Fruit fly (Drosophila melanogaster): Measurements from ENCODE around the gene CG43220.

The CG43220 gene

dm6 chr2L:17498721-17499120 lies 12.4 kb downstream of the CG43220 start, which contains the start of gene CG15142:
Gene CG15142 (minus strand): TSS chr2L:17498821.
- TF ChIP-seq CG6792 (GFP tag; optimal IDR thresholded peaks at IDR 0.05) (no peak), CG7368 (GFP tag; optimal IDR thresholded peaks at IDR 0.05) (no peak), Sox102F (GFP tag; optimal IDR thresholded peaks at IDR 0.05) (no peak), CG6276 (GFP tag; optimal IDR thresholded peaks at IDR 0.05) (no peak), CG6163 (GFP tag; IDR thresholded peaks at IDR 0.05) (no peak)

dm6 chr2L:17500946-17501451 lies 14.6 kb downstream of the CG43220 start, which contains the start of the genes mEFTs and Dhc36C:
Gene mEFTs (minus strand): TSS chr2L:17501106.
Gene Dhc36C (plus strand): TSS chr2L:17501401.
- no peak for TF ChIP-seq Sox14 (GFP tag; optimal IDR thresholded peaks at IDR 0.05)
- peak; percentile 96 for TF ChIP-seq achi (GFP tag; optimal IDR thresholded peaks at IDR 0.05)

- TF ChIP-seq dac (GFP tag; optimal IDR thresholded peaks at IDR 0.05): no peak
- TF ChIP-seq CG8319 (GFP tag; optimal IDR thresholded peaks at IDR 0.05): peak; percentile 19
- TF ChIP-seq CG10669 (GFP tag; optimal IDR thresholded peaks at IDR 0.05): peak; percentile 53
- TF ChIP-seq Ets21C (GFP tag; optimal IDR thresholded peaks at IDR 0.05): peak; percentile 38
- TF ChIP-seq Blimp-1 (GFP tag; optimal IDR thresholded peaks at IDR 0.05): peak; percentile 14
- peak; percentile 1 for TF ChIP-seq CG11902 (GFP tag; optimal IDR thresholded peaks at IDR 0.05)
- peak; percentile 53 for TF ChIP-seq CG6808 (GFP tag; optimal IDR thresholded peaks at IDR 0.05)
- TF ChIP-seq acj6 (GFP tag; optimal IDR thresholded peaks at IDR 0.05): peak; percentile 46
- TF ChIP-seq CG6163 (GFP tag; IDR thresholded peaks at IDR 0.05): 0 out of 3 replicates have a peak, but pooled peaks have one; percentile 26
- TF ChIP-seq Lpt (GFP tag; optimal IDR thresholded peaks at IDR 0.05): no peak
- no peak for TF ChIP-seq topi (GFP tag; optimal IDR thresholded peaks at IDR 0.05)
- TF ChIP-seq Smox (GFP tag; optimal IDR thresholded peaks at IDR 0.05): peak; percentile 63
- TF ChIP-seq lz (GFP tag; optimal IDR thresholded peaks at IDR 0.05): peak; percentile 58
- TF ChIP-seq CG3919 (GFP tag; optimal IDR thresholded peaks at IDR 0.05): peak; percentile 39
- no peak for TF ChIP-seq eg (GFP tag; IDR thresholded peaks at IDR 0.05)
- peak; percentile 33 for TF ChIP-seq pdm3 (GFP tag; optimal IDR thresholded peaks at IDR 0.05)
- peak; percentile 9 for TF ChIP-seq CG32006 (GFP tag; optimal IDR thresholded peaks at IDR 0.05)
- no peak for TF ChIP-seq net (GFP tag; optimal IDR thresholded peaks at IDR 0.05)
- peak; percentile 27 for TF ChIP-seq CG10631 (GFP tag; optimal IDR thresholded peaks at IDR 0.05)
- TF ChIP-seq Met (GFP tag; optimal IDR thresholded peaks at IDR 0.05): peak; percentile 67
- no peak for TF ChIP-seq salr (GFP tag; optimal IDR thresholded peaks at IDR 0.05)
- peak; percentile 43 for TF ChIP-seq Sox102F (GFP tag; optimal IDR thresholded peaks at IDR 0.05)
- peak; percentile 22 for TF ChIP-seq fd59A (GFP tag; optimal IDR thresholded peaks at IDR 0.05)
- TF ChIP-seq CG34406 (GFP tag; optimal IDR thresholded peaks at IDR 0.05): peak; percentile 38
- peak; percentile 21 for TF ChIP-seq CG11762 (GFP tag; optimal IDR thresholded peaks at IDR 0.05; ENCODE audit: insufficient read depth)
- peak; percentile 7 for TF ChIP-seq CG9139 (GFP tag; optimal IDR thresholded peaks at IDR 0.05)
- TF ChIP-seq OdsH (GFP tag; optimal IDR thresholded peaks at IDR 0.05): peak; percentile 52
- TF ChIP-seq ss (GFP tag; optimal IDR thresholded peaks at IDR 0.05): peak in 1 of 2 experiments; percentile 55
- no peak for TF ChIP-seq CG11294 (GFP tag; IDR thresholded peaks at IDR 0.05)
- peak; percentile 44 for TF ChIP-seq achi (GFP tag; optimal IDR thresholded peaks at IDR 0.05)
- no peak for TF ChIP-seq Eip93F (GFP tag; optimal IDR thresholded peaks at IDR 0.05)
- TF ChIP-seq Hr39 (GFP tag; optimal IDR thresholded peaks at IDR 0.05): peak; percentile 57
- TF ChIP-seq CG8632 (GFP tag; optimal IDR thresholded peaks at IDR 0.05): peak; percentile 46
- peak; percentile 22 for TF ChIP-seq spab (GFP tag; optimal IDR thresholded peaks at IDR 0.05)
- TF ChIP-seq svp (GFP tag): peak; percentile 87
- peak; percentile 44 for TF ChIP-seq Eip75B (GFP tag; optimal IDR thresholded peaks at IDR 0.05)
- TF ChIP-seq vri (GFP tag; optimal IDR thresholded peaks at IDR 0.05): peak; percentile 40
- peak; percentile 3 for TF ChIP-seq Sox15 (GFP tag; optimal IDR thresholded peaks at IDR 0.05)
- TF ChIP-seq dsx (GFP tag; optimal IDR thresholded peaks at IDR 0.05; ENCODE audit: poor library complexity, severe bottlenecking): no peak
- TF ChIP-seq CG6792 (GFP tag; optimal IDR thresholded peaks at IDR 0.05): peak; percentile 56
- no peak for TF ChIP-seq CG6276 (GFP tag; optimal IDR thresholded peaks at IDR 0.05)
- peak; percentile 60 for TF ChIP-seq CG31627 (GFP tag; optimal IDR thresholded peaks at IDR 0.05)
These were observed 27.8 kb downstream of the CG43220 start for dm6 chr2L:17514090-17514715.

Measured in whole organism, prepupa.